Fruit fly (Drosophila melanogaster) S2 (cell line): ENCODE data around the gene janA.

Source experiments
- CG8478 ChIP-seq: fragments of >200 bp; optimal IDR thresholded peaks from 2 replicates; lab custom pipeline; 2018
- CTCF ChIP-seq, 2 experiments: fragments of >200 bp; optimal IDR thresholded peaks; 2 replicates each; lab custom pipeline; 2018

Gene janA

dm6 chr3R:30039494-30039893, at the start of gene janA, which contains the start of the genes Sry-alpha and Sry-beta:
Gene janA (minus strand): TSS chr3R:30039533.
Gene Sry-alpha (plus strand): TSS chr3R:30039719.
Gene Sry-beta (plus strand): TSS chr3R:30039719.
- TF ChIP-seq CTCF (optimal IDR thresholded peaks at IDR 0.05; lab: Kevin White, UChicago), result no peak
- TF ChIP-seq CG8478, result no peak

- TF ChIP-seq CG8478 (no peak), CTCF (optimal IDR thresholded peaks at IDR 0.05; lab: Kevin White, UChicago) (no peak)
Measured at dm6 chr3R:30084137-30084536, 44.8 kb upstream of the janA start.

- TF ChIP-seq CG8478, result no peak
- no peak for TF ChIP-seq CTCF (optimal IDR thresholded peaks at IDR 0.05; lab: Kevin White, UChicago)
Measured at dm6 chr3R:30083215-30083614, 43.9 kb upstream of the janA start.

dm6 chr3R:30076088-30076487, 36.8 kb upstream of the janA start:
- TF ChIP-seq CG8478 (no peak), CTCF (optimal IDR thresholded peaks at IDR 0.05; lab: Kevin White, UChicago) (no peak)

- no peak for TF ChIP-seq CTCF (optimal IDR thresholded peaks at IDR 0.05; lab: Kevin White, UChicago)
- TF ChIP-seq CG8478, result no peak
Measured at dm6 chr3R:30071827-30072226, 32.5 kb upstream of the janA start.

- no peak for TF ChIP-seq CTCF (optimal IDR thresholded peaks at IDR 0.05; lab: Kevin White, UChicago)
- no peak for TF ChIP-seq CG8478
Measured at dm6 chr3R:30070198-30070597, 30.9 kb upstream of the janA start.

- TF ChIP-seq CG8478 (no peak), CTCF (optimal IDR thresholded peaks at IDR 0.05; lab: Kevin White, UChicago) (no peak)
Measured at dm6 chr3R:30066004-30066403, 26.7 kb upstream of the janA start.

dm6 chr3R:30063704-30064103, 24.4 kb upstream of the janA start:
- TF ChIP-seq CTCF (optimal IDR thresholded peaks at IDR 0.05; lab: Kevin White, UChicago) (no peak), CG8478 (no peak)

- no peak for TF ChIP-seq CG8478
- no peak for TF ChIP-seq CTCF (optimal IDR thresholded peaks at IDR 0.05; lab: Kevin White, UChicago)
Measured at dm6 chr3R:30062543-30062942, 23.2 kb upstream of the janA start.

dm6 chr3R:30061980-30062379, 22.6 kb upstream of the janA start:
- TF ChIP-seq CTCF (optimal IDR thresholded peaks at IDR 0.05; lab: Kevin White, UChicago), result no peak

- no peak for TF ChIP-seq CTCF (optimal IDR thresholded peaks at IDR 0.05; lab: Kevin White, UChicago)
- TF ChIP-seq CG8478, result no peak
Measured at dm6 chr3R:30061154-30061482, 21.8 kb upstream of the janA start.

dm6 chr3R:30060451-30061153, 21.3 kb upstream of the janA start:
- TF ChIP-seq CTCF (optimal IDR thresholded peaks at IDR 0.05; lab: Kevin White, UChicago) (no peak), CG8478 (no peak)

dm6 chr3R:30059944-30060343, 20.6 kb upstream of the janA start:
- TF ChIP-seq CG8478 (no peak), CTCF (optimal IDR thresholded peaks at IDR 0.05; lab: Kevin White, UChicago) (no peak)

- TF ChIP-seq CG8478 (no peak), CTCF (optimal IDR thresholded peaks at IDR 0.05; lab: Kevin White, UChicago) (peak in 1 of 2 experiments; percentile 20)
Measured at dm6 chr3R:30058057-30058868, 18.9 kb upstream of the janA start, which contains the start of gene sima. Gene sima (plus strand): TSS chr3R:30058311.

- TF ChIP-seq CTCF (optimal IDR thresholded peaks at IDR 0.05; lab: Kevin White, UChicago), result no peak
- TF ChIP-seq CG8478, result no peak
Measured at dm6 chr3R:30056592-30057135, 17.3 kb upstream of the janA start, which contains the start of the genes CG7950 and Rpp14a. Gene CG7950 (plus strand): TSS chr3R:30056859. Gene Rpp14a (plus strand): TSS chr3R:30056859.
